Fruit fly (Drosophila melanogaster): ENCODE results near the gene hwt.

dm6 chrX:12486294-12487020, 81.8 kb downstream of the hwt start, which contains the start of gene Cpr11A:
- TF ChIP-seq Myc (optimal IDR thresholded peaks at IDR 0.05) (no peak), insv (optimal IDR thresholded peaks at IDR 0.05) (no peak), psq (optimal IDR thresholded peaks at IDR 0.05) (no peak), ttk (optimal IDR thresholded peaks at IDR 0.05) (no peak)
